Fruit fly (Drosophila melanogaster) whole organism, embryonic: Measurements from ENCODE around the gene CG42710.
A peak's percentile ranks its signal among the peaks of the same experiment; 100 is the strongest.

Experiments
- C15 ChIP-seq: fragments of 200-800 bp; sonication (Bioruptor generic); IDR thresholded peaks from 3 replicates; pipeline ENCODE4 v1.3.6; 2022; ENCODE audit warnings: missing biosample characterization, missing genetic modification characterization
- CG11247 ChIP-seq: fragments of 200-800 bp; sonication (Bioruptor generic); IDR thresholded peaks from 2 replicates; pipeline ENCODE4 v1.3.6; 2022; ENCODE audit warnings: missing biosample characterization, missing genetic modification characterization
- CG11504 ChIP-seq: fragments of 200-800 bp; sonication (Bioruptor generic); optimal IDR thresholded peaks from 3 replicates; lab custom pipeline; 2019; ENCODE audit warnings: missing biosample characterization, mild to moderate bottlenecking, missing genetic modification characterization, moderate library complexity
- CG15696 ChIP-seq: fragments of 200-800 bp; sonication (Bioruptor generic); optimal IDR thresholded peaks from 2 replicates; lab custom pipeline; 2019; ENCODE audit warnings: missing biosample characterization, mild to moderate bottlenecking, missing genetic modification characterization, moderate library complexity
- CG1603 ChIP-seq: fragments of 200-800 bp; sonication (Bioruptor generic); optimal IDR thresholded peaks from 2 replicates; lab custom pipeline; 2019; ENCODE audit warnings: missing biosample characterization, mild to moderate bottlenecking, missing genetic modification characterization, moderate library complexity
- CG16863 ChIP-seq: fragments of 200-800 bp; sonication (Bioruptor generic); optimal IDR thresholded peaks from 3 replicates; lab custom pipeline; 2016; ENCODE audit warnings: missing biosample characterization, missing genetic modification characterization
- CG17829 ChIP-seq: fragments of 200-800 bp; optimal IDR thresholded peaks from 2 replicates; lab custom pipeline; 2019; ENCODE audit warnings: missing biosample characterization, mild to moderate bottlenecking, missing genetic modification characterization, moderate library complexity
- CG17912 ChIP-seq: fragments of 200-800 bp; sonication (Bioruptor generic); optimal IDR thresholded peaks from 2 replicates; lab custom pipeline; 2018; ENCODE audit warnings: missing biosample characterization, mild to moderate bottlenecking, missing genetic modification characterization
- CG18599 ChIP-seq: fragments of 200-800 bp; sonication (Bioruptor generic); optimal IDR thresholded peaks from 3 replicates; lab custom pipeline; 2017; ENCODE audit warnings: missing biosample characterization, missing genetic modification characterization, mild to moderate bottlenecking, moderate library complexity, missing genetic modification reagents
- CG30403 ChIP-seq: fragments of 200-800 bp; sonication (Bioruptor generic); optimal IDR thresholded peaks from 3 replicates; lab custom pipeline; 2016; ENCODE audit warnings: missing biosample characterization, missing genetic modification characterization
- CG32532 ChIP-seq: fragments of 200-800 bp; sonication (Bioruptor generic); IDR thresholded peaks from 2 replicates; pipeline ENCODE4 v1.3.6; 2022; ENCODE audit warnings: missing biosample characterization, missing genetic modification characterization
- CG3726 ChIP-seq: fragments of 200-800 bp; sonication (Bioruptor generic); IDR thresholded peaks from 3 replicates; pipeline ENCODE4, ENCODE4 v1.3.6; 2022; ENCODE audit warnings: missing biosample characterization, missing genetic modification characterization
- CG4730 ChIP-seq: fragments of 200-800 bp; sonication (Bioruptor generic); IDR thresholded peaks from 2 replicates; pipeline ENCODE4 v1.3.6; 2022; ENCODE audit warnings: missing biosample characterization, missing genetic modification characterization
- CG5245 ChIP-seq: fragments of 200-800 bp; sonication (Bioruptor generic); optimal IDR thresholded peaks from 3 replicates; lab custom pipeline; 2016; ENCODE audit warnings: missing biosample characterization, missing genetic modification characterization
- CG6683 ChIP-seq: fragments of 200-800 bp; sonication (Bioruptor generic); optimal IDR thresholded peaks from 2 replicates; lab custom pipeline; 2017; ENCODE audit warnings: missing biosample characterization, mild to moderate bottlenecking, missing genetic modification characterization, missing genetic modification reagents
- CG7357 ChIP-seq: fragments of 200-800 bp; sonication (Bioruptor generic); IDR thresholded peaks from 3 replicates; pipeline ENCODE4 v1.3.6; 2022; ENCODE audit warnings: missing biosample characterization, missing genetic modification characterization
- CG7556 ChIP-seq: fragments of 200-800 bp; sonication (Bioruptor generic); optimal IDR thresholded peaks from 2 replicates; lab custom pipeline; 2017; ENCODE audit warnings: missing biosample characterization, mild to moderate bottlenecking, missing genetic modification characterization
- CG7786 ChIP-seq: fragments of 200-800 bp; sonication (Bioruptor generic); optimal IDR thresholded peaks from 2 replicates; lab custom pipeline; 2016; ENCODE audit warnings: missing biosample characterization, missing genetic modification characterization
- CG7928 ChIP-seq: fragments of 200-800 bp; sonication (Bioruptor generic); optimal IDR thresholded peaks from 2 replicates; lab custom pipeline; 2017; ENCODE audit warnings: missing biosample characterization, mild to moderate bottlenecking, missing genetic modification characterization
- CG8281 ChIP-seq: fragments of 200-800 bp; sonication (Bioruptor generic); optimal IDR thresholded peaks from 2 replicates; lab custom pipeline; 2018; ENCODE audit warnings: missing biosample characterization, mild to moderate bottlenecking, missing genetic modification characterization, moderate library complexity
- CG8388 ChIP-seq: fragments of 200-800 bp; sonication (Bioruptor generic); optimal IDR thresholded peaks from 2 replicates; lab custom pipeline; 2019; ENCODE audit warnings: missing biosample characterization, mild to moderate bottlenecking, missing genetic modification characterization, moderate library complexity
- CG8478 ChIP-seq: fragments of >200 bp; optimal IDR thresholded peaks from 2 replicates; lab custom pipeline; 2018
- CG9437 ChIP-seq: fragments of 200-800 bp; sonication (Bioruptor generic); optimal IDR thresholded peaks from 2 replicates; lab custom pipeline; 2018; ENCODE audit warnings: missing biosample characterization, mild to moderate bottlenecking, missing genetic modification characterization
- CG9609 ChIP-seq: fragments of 200-800 bp; sonication (Bioruptor generic); optimal IDR thresholded peaks from 3 replicates; lab custom pipeline; 2016; ENCODE audit warnings: missing biosample characterization, missing genetic modification characterization
- Deaf1 ChIP-seq: fragments of 200-800 bp; optimal IDR thresholded peaks from 3 replicates; lab custom pipeline; 2019; ENCODE audit warnings: missing biosample characterization, mild to moderate bottlenecking, missing genetic modification characterization, moderate library complexity
- Fer3 ChIP-seq: fragments of 200-800 bp; sonication (Bioruptor generic); optimal IDR thresholded peaks from 2 replicates; lab custom pipeline; 2018; ENCODE audit warnings: missing biosample characterization, mild to moderate bottlenecking, missing genetic modification characterization, moderate library complexity
- HLH54F ChIP-seq: fragments of 200-800 bp; sonication (Bioruptor generic); optimal IDR thresholded peaks from 3 replicates; lab custom pipeline; 2016; ENCODE audit warnings: missing biosample characterization, missing genetic modification characterization
- Hey ChIP-seq: fragments of 200-800 bp; sonication (Bioruptor generic); optimal IDR thresholded peaks from 3 replicates; lab custom pipeline; 2018; ENCODE audit warnings: missing biosample characterization, mild to moderate bottlenecking, missing genetic modification characterization
- MESR4 ChIP-seq: fragments of 200-800 bp; sonication (Bioruptor generic); optimal IDR thresholded peaks from 2 replicates; lab custom pipeline; 2018; ENCODE audit warnings: missing biosample characterization, mild to moderate bottlenecking, missing genetic modification characterization, moderate library complexity
- Sry-β ChIP-seq: fragments of 200-800 bp; sonication (Bioruptor generic); optimal IDR thresholded peaks from 2 replicates; lab custom pipeline; 2018; ENCODE audit warnings: missing biosample characterization, mild to moderate bottlenecking, missing genetic modification characterization, moderate library complexity
- Sry-δ ChIP-seq: fragments of 200-800 bp; sonication (Bioruptor generic); optimal IDR thresholded peaks from 2 replicates; lab custom pipeline; 2016; ENCODE audit warnings: missing biosample characterization, missing genetic modification characterization
- Tbp ChIP-seq: fragments of >200 bp; optimal IDR thresholded peaks from 2 replicates; lab custom pipeline; 2018; ENCODE audit warnings: missing biosample characterization, missing genetic modification characterization
- ase ChIP-seq: fragments of 200-800 bp; sonication (Bioruptor generic); IDR thresholded peaks from 3 replicates; pipeline ENCODE4 v1.3.6; 2022; ENCODE audit warnings: missing biosample characterization, missing genetic modification characterization
- ato ChIP-seq: fragments of 200-800 bp; sonication (Bioruptor generic); IDR thresholded peaks from 2 replicates; pipeline ENCODE4 v1.3.6; 2022; ENCODE audit warnings: missing biosample characterization, missing genetic modification characterization; ENCODE audit not compliant: partially characterized antibody
- az2 ChIP-seq: fragments of 200-800 bp; sonication (Bioruptor generic); optimal IDR thresholded peaks from 3 replicates; lab custom pipeline; 2016; ENCODE audit warnings: missing biosample characterization, missing genetic modification characterization
- br ChIP-seq: fragments of >200 bp; optimal IDR thresholded peaks from 2 replicates; lab custom pipeline; 2017
- cg ChIP-seq: fragments of 200-800 bp; sonication (Bioruptor generic); optimal IDR thresholded peaks from 3 replicates; lab custom pipeline; 2019; ENCODE audit warnings: missing biosample characterization, mild to moderate bottlenecking, missing genetic modification characterization, moderate library complexity
- chinmo ChIP-seq: fragments of 200-800 bp; sonication (Bioruptor generic); IDR thresholded peaks from 4 replicates; pipeline ENCODE4 v1.3.6; 2022; ENCODE audit warnings: missing biosample characterization, missing genetic modification characterization; ENCODE audit not compliant: partially characterized antibody
- cwo ChIP-seq: fragments of 200-800 bp; sonication (Bioruptor generic); optimal IDR thresholded peaks from 3 replicates; lab custom pipeline; 2017; ENCODE audit warnings: missing biosample characterization, missing genetic modification characterization, mild to moderate bottlenecking, moderate library complexity, missing genetic modification reagents
- dati ChIP-seq: fragments of 200-800 bp; sonication (Bioruptor generic); IDR thresholded peaks from 2 replicates; pipeline ENCODE4 v1.3.6; 2022; ENCODE audit warnings: missing biosample characterization, missing genetic modification characterization
- dmrt11E ChIP-seq: fragments of 200-800 bp; sonication (Bioruptor generic); optimal IDR thresholded peaks from 3 replicates; lab custom pipeline; 2018; ENCODE audit warnings: missing biosample characterization, mild to moderate bottlenecking, missing genetic modification characterization, moderate library complexity
- emc ChIP-seq: fragments of 200-800 bp; sonication (Bioruptor generic); optimal IDR thresholded peaks from 2 replicates; lab custom pipeline; 2016; ENCODE audit warnings: missing biosample characterization, missing genetic modification characterization
- eyg ChIP-seq: fragments of 200-800 bp; sonication (Bioruptor generic); optimal IDR thresholded peaks from 3 replicates; lab custom pipeline; 2016; ENCODE audit warnings: missing biosample characterization, missing genetic modification characterization
- fd96Cb ChIP-seq: fragments of 200-800 bp; sonication (Bioruptor generic); optimal IDR thresholded peaks from 2 replicates; lab custom pipeline; 2018; ENCODE audit warnings: missing biosample characterization, mild to moderate bottlenecking, missing genetic modification characterization, moderate library complexity
- gfzf ChIP-seq: fragments of 200-800 bp; sonication (Bioruptor generic); optimal IDR thresholded peaks from 2 replicates; lab custom pipeline; 2016; ENCODE audit warnings: missing biosample characterization, mild to moderate bottlenecking, missing genetic modification characterization, moderate library complexity
- grn ChIP-seq: fragments of 200-800 bp; sonication (Bioruptor generic); optimal IDR thresholded peaks from 3 replicates; lab custom pipeline; 2017; ENCODE audit warnings: missing biosample characterization, missing genetic modification characterization
- insv ChIP-seq, 2 experiments: fragments of 200-800 bp; sonication (Bioruptor generic); optimal IDR thresholded peaks; 3 replicates each; lab custom pipeline; 2016 to 2018; ENCODE audit warnings: missing biosample characterization in 2 of 2, missing genetic modification characterization in 2 of 2
- lbe ChIP-seq: fragments of 200-800 bp; sonication (Bioruptor generic); optimal IDR thresholded peaks from 2 replicates; lab custom pipeline; 2016; ENCODE audit warnings: missing biosample characterization, mild to moderate bottlenecking, missing genetic modification characterization
- pho ChIP-seq: fragments of 200-800 bp; sonication (Bioruptor generic); optimal IDR thresholded peaks from 2 replicates; lab custom pipeline; 2016; ENCODE audit warnings: missing biosample characterization, missing genetic modification characterization
- pum ChIP-seq: fragments of 200-800 bp; sonication (Bioruptor generic); optimal IDR thresholded peaks from 2 replicates; lab custom pipeline; 2016; ENCODE audit warnings: missing biosample characterization, missing genetic modification characterization
- vnd ChIP-seq: fragments of 200-800 bp; sonication (Bioruptor generic); IDR thresholded peaks from 3 replicates; pipeline ENCODE4 v1.3.6; 2022; ENCODE audit warnings: missing biosample characterization, missing genetic modification characterization; ENCODE audit not compliant: partially characterized antibody
- zfh2 ChIP-seq: fragments of 200-800 bp; sonication (Bioruptor generic); optimal IDR thresholded peaks from 2 replicates; lab custom pipeline; 2016; ENCODE audit warnings: missing biosample characterization, missing genetic modification characterization

Gene CG42710

dm6 chr2L:8732702-8733101, 49.6 kb downstream of the CG42710 start:
- TF ChIP-seq CG4730 (GFP tag; lab: Robert Waterston, UW) (0 out of 2 replicates have a peak, but pooled peaks have one; percentile 11), CG6683 (GFP tag; lab: Kevin White, UChicago) (no peak), vnd (GFP tag; lab: Robert Waterston, UW) (no peak), CG7357 (GFP tag; lab: Robert Waterston, UW) (no peak), insv (GFP tag; optimal IDR thresholded peaks at IDR 0.05; lab: Kevin White, UChicago) (no peak), Tbp (GFP tag; lab: Kevin White, UChicago) (no peak), Hey (no peak), Sry-δ (GFP tag; lab: Kevin White, UChicago) (no peak), CG16863 (GFP tag; lab: Kevin White, UChicago) (no peak), CG30403 (GFP tag; lab: Kevin White, UChicago) (peak; percentile 32), CG3726 (GFP tag; lab: Robert Waterston, UW) (no peak), emc (GFP tag; lab: Kevin White, UChicago) (no peak), cg (no peak), cwo (peak; percentile 14), CG8281 (no peak), gfzf (GFP tag; lab: Kevin White, UChicago) (no peak), HLH54F (GFP tag; lab: Kevin White, UChicago) (no peak), eyg (GFP tag; lab: Kevin White, UChicago) (no peak), pho (GFP tag; lab: Kevin White, UChicago) (no peak), fd96Cb (tag; lab: Kevin White, UChicago) (peak; percentile 15), CG11247 (GFP tag; lab: Robert Waterston, UW) (no peak), CG9437 (peak; percentile 2), CG15696 (no peak), CG9609 (GFP tag; lab: Kevin White, UChicago) (no peak), grn (peak; percentile 36), CG8478 (lab: Kevin White, UChicago) (no peak), CG17829 (no peak), CG5245 (GFP tag; lab: Kevin White, UChicago) (no peak), dati (GFP tag; lab: Robert Waterston, UW) (no peak), CG1603 (tag; lab: Kevin White, UChicago) (peak; percentile 33), Sry-β (GFP tag; lab: Kevin White, UChicago) (no peak), Deaf1 (tag; lab: Kevin White, UChicago) (no peak), MESR4 (GFP tag; lab: Kevin White, UChicago) (no peak), pum (no peak), az2 (GFP tag; lab: Kevin White, UChicago) (peak; percentile 1), CG7928 (GFP tag; lab: Kevin White, UChicago) (no peak), ase (GFP tag; lab: Robert Waterston, UW) (peak; percentile 50; the same call in 1 of the 3 replicates), CG8388 (GFP tag; lab: Kevin White, UChicago) (no peak), CG11504 (tag; lab: Kevin White, UChicago) (peak; percentile 65), chinmo (GFP tag; lab: Robert Waterston, UW) (peak; percentile 57; the same call in 1 of the 4 replicates), ato (GFP tag; lab: Robert Waterston, UW) (no peak), lbe (GFP tag; lab: Kevin White, UChicago) (no peak), CG17912 (no peak), CG7556 (GFP tag; lab: Kevin White, UChicago) (no peak), zfh2 (peak; percentile 33), br (lab: Kevin White, UChicago) (no peak), CG32532 (no peak), CG18599 (GFP tag; lab: Kevin White, UChicago) (no peak), Fer3 (tag; lab: Kevin White, UChicago) (no peak), C15 (no peak), dmrt11E (no peak), CG7786 (GFP tag; lab: Kevin White, UChicago) (no peak)
